Fruit fly (Drosophila melanogaster) whole organism, embryonic: ENCODE measurements around the gene CG6983.

ENCODE experiments used
- BEAF-32 ChIP-seq: fragments of 200-800 bp; sonication (Bioruptor generic); optimal IDR thresholded peaks from 3 replicates; lab custom pipeline; 2017; ENCODE audit warnings: missing biosample characterization, missing genetic modification characterization, mild to moderate bottlenecking, moderate library complexity, missing genetic modification reagents
- Bdp1 ChIP-seq: fragments of 200-800 bp; sonication (Bioruptor generic); optimal IDR thresholded peaks from 3 replicates; lab custom pipeline; 2016; ENCODE audit warnings: missing biosample characterization, missing genetic modification characterization
- CG10462 ChIP-seq: fragments of 200-800 bp; sonication (Bioruptor generic); optimal IDR thresholded peaks from 2 replicates; lab custom pipeline; 2016; ENCODE audit warnings: missing biosample characterization, missing genetic modification characterization
- CG11085 ChIP-seq: fragments of 200-800 bp; sonication (Bioruptor generic); IDR thresholded peaks from 2 replicates; pipeline ENCODE4 v1.3.6; 2022; ENCODE audit warnings: missing biosample characterization, missing genetic modification characterization
- CG12219 ChIP-seq: fragments of 200-800 bp; sonication (Bioruptor generic); optimal IDR thresholded peaks from 3 replicates; lab custom pipeline; 2018; ENCODE audit warnings: missing biosample characterization, mild to moderate bottlenecking, missing genetic modification characterization
- CG12236 ChIP-seq: fragments of 200-800 bp; sonication (Bioruptor generic); optimal IDR thresholded peaks from 2 replicates; lab custom pipeline; 2016; ENCODE audit warnings: missing biosample characterization, missing genetic modification characterization
- CG14667 ChIP-seq: fragments of 200-800 bp; sonication (Bioruptor generic); IDR thresholded peaks from 2 replicates; pipeline ENCODE4 v1.3.6; 2022; ENCODE audit warnings: missing biosample characterization, missing genetic modification characterization
- CG15073 ChIP-seq: fragments of 200-800 bp; sonication (Bioruptor generic); optimal IDR thresholded peaks from 2 replicates; lab custom pipeline; 2016; ENCODE audit warnings: missing biosample characterization, missing genetic modification characterization
- CG15269 ChIP-seq: fragments of 200-800 bp; sonication (Bioruptor generic); optimal IDR thresholded peaks from 2 replicates; lab custom pipeline; 2018; ENCODE audit warnings: missing biosample characterization, mild to moderate bottlenecking, missing genetic modification characterization, moderate library complexity
- CG15479 ChIP-seq: fragments of 200-800 bp; sonication (Bioruptor generic); optimal IDR thresholded peaks from 3 replicates; lab custom pipeline; 2019; ENCODE audit warnings: missing biosample characterization, mild to moderate bottlenecking, missing genetic modification characterization, moderate library complexity
- CG1603 ChIP-seq: fragments of 200-800 bp; sonication (Bioruptor generic); optimal IDR thresholded peaks from 2 replicates; lab custom pipeline; 2019; ENCODE audit warnings: missing biosample characterization, mild to moderate bottlenecking, missing genetic modification characterization, moderate library complexity
- CG17328 ChIP-seq: fragments of 200-800 bp; sonication (Bioruptor generic); IDR thresholded peaks from 2 replicates; pipeline ENCODE4 v1.3.6; 2022; ENCODE audit warnings: missing biosample characterization, missing genetic modification characterization
- CG18764 ChIP-seq: fragments of 200-800 bp; sonication (Bioruptor generic); optimal IDR thresholded peaks from 3 replicates; lab custom pipeline; 2016; ENCODE audit warnings: missing biosample characterization, missing genetic modification characterization
- CG2199 ChIP-seq: fragments of 200-800 bp; sonication (Bioruptor generic); IDR thresholded peaks from 3 replicates; pipeline ENCODE4 v1.3.6; 2022; ENCODE audit warnings: missing biosample characterization, missing genetic modification characterization
- CG30020 ChIP-seq: fragments of 200-800 bp; optimal IDR thresholded peaks from 2 replicates; lab custom pipeline; 2019; ENCODE audit warnings: missing biosample characterization, mild to moderate bottlenecking, missing genetic modification characterization, moderate library complexity
- CG3065 ChIP-seq: fragments of 200-800 bp; sonication (Bioruptor generic); optimal IDR thresholded peaks from 2 replicates; lab custom pipeline; 2016; ENCODE audit warnings: missing biosample characterization, missing genetic modification characterization
- CG32772 ChIP-seq: fragments of 200-800 bp; sonication (Bioruptor generic); IDR thresholded peaks from 2 replicates; pipeline ENCODE4 v1.3.6; 2022; ENCODE audit warnings: missing biosample characterization, missing genetic modification characterization
- CG4282 ChIP-seq: fragments of 200-800 bp; sonication (Bioruptor generic); optimal IDR thresholded peaks from 2 replicates; lab custom pipeline; 2016; ENCODE audit warnings: missing biosample characterization, missing genetic modification characterization
- CG4424 ChIP-seq: fragments of 200-800 bp; sonication (Bioruptor generic); optimal IDR thresholded peaks from 3 replicates; lab custom pipeline; 2016; ENCODE audit warnings: missing biosample characterization, missing genetic modification characterization
- CG5180 ChIP-seq: fragments of 200-800 bp; sonication (Bioruptor generic); optimal IDR thresholded peaks from 3 replicates; lab custom pipeline; 2017; ENCODE audit warnings: missing biosample characterization, missing genetic modification characterization, mild to moderate bottlenecking, moderate library complexity, missing genetic modification reagents
- CG6813 ChIP-seq: fragments of 200-800 bp; sonication (Bioruptor generic); optimal IDR thresholded peaks from 2 replicates; lab custom pipeline; 2017; ENCODE audit warnings: missing biosample characterization, missing genetic modification characterization, mild to moderate bottlenecking, moderate library complexity, missing genetic modification reagents
- CG9609 ChIP-seq: fragments of 200-800 bp; sonication (Bioruptor generic); optimal IDR thresholded peaks from 3 replicates; lab custom pipeline; 2016; ENCODE audit warnings: missing biosample characterization, missing genetic modification characterization
- CG9932 ChIP-seq: fragments of 200-800 bp; sonication (Bioruptor generic); IDR thresholded peaks from 2 replicates; pipeline ENCODE4 v1.3.6; 2022; ENCODE audit warnings: missing biosample characterization, missing genetic modification characterization
- Mrtf ChIP-seq: fragments of 200-800 bp; sonication (Bioruptor generic); IDR thresholded peaks from 3 replicates; pipeline ENCODE4 v1.3.6; 2022; ENCODE audit warnings: missing biosample characterization, missing genetic modification characterization
- NC2β ChIP-seq: fragments of 200-800 bp; sonication (Bioruptor generic); optimal IDR thresholded peaks from 2 replicates; lab custom pipeline; 2016; ENCODE audit warnings: missing biosample characterization, missing genetic modification characterization
- Oaz ChIP-seq: fragments of 200-800 bp; sonication (Bioruptor generic); IDR thresholded peaks from 2 replicates; pipeline ENCODE4 v1.3.6; 2022; ENCODE audit warnings: missing biosample characterization, missing genetic modification characterization
- Optix ChIP-seq: fragments of 200-800 bp; sonication (Bioruptor generic); IDR thresholded peaks from 3 replicates; pipeline ENCODE4 v1.3.6; 2022; ENCODE audit warnings: missing biosample characterization, missing genetic modification characterization
- Pdp1 ChIP-seq, 2 experiments: fragments of 200-800 bp; sonication (Bioruptor generic); optimal IDR thresholded peaks; 3 replicates each; lab custom pipeline; 2016; ENCODE audit warnings: missing biosample characterization in 2 of 2, missing genetic modification characterization in 2 of 2, mild to moderate bottlenecking in 1 of 2, moderate library complexity in 1 of 2
- Sox100B ChIP-seq: fragments of 200-800 bp; sonication (Bioruptor generic); optimal IDR thresholded peaks from 3 replicates; lab custom pipeline; 2018; ENCODE audit warnings: missing biosample characterization, mild to moderate bottlenecking, missing genetic modification characterization
- Sox102F ChIP-seq: fragments of 200-800 bp; sonication (Bioruptor generic); optimal IDR thresholded peaks from 2 replicates; lab custom pipeline; 2018; ENCODE audit warnings: missing biosample characterization, mild to moderate bottlenecking, missing genetic modification characterization, moderate library complexity
- amos ChIP-seq: fragments of 200-800 bp; sonication (Bioruptor generic); IDR thresholded peaks from 2 replicates; pipeline ENCODE4 v1.3.6; 2022; ENCODE audit warnings: missing biosample characterization, missing genetic modification characterization; ENCODE audit not compliant: partially characterized antibody
- aop ChIP-seq: fragments of 200-800 bp; sonication (Bioruptor generic); IDR thresholded peaks from 2 replicates; pipeline ENCODE4 v1.3.6; 2022; ENCODE audit warnings: missing biosample characterization, missing genetic modification characterization
- ap ChIP-seq: fragments of 200-800 bp; sonication (Bioruptor generic); IDR thresholded peaks from 2 replicates; pipeline ENCODE4 v1.3.6; 2022; ENCODE audit warnings: missing biosample characterization, missing genetic modification characterization
- caup ChIP-seq: fragments of 200-800 bp; sonication (Bioruptor generic); optimal IDR thresholded peaks from 3 replicates; lab custom pipeline; 2017; ENCODE audit warnings: missing biosample characterization, mild to moderate bottlenecking, missing genetic modification characterization, moderate library complexity; ENCODE audit not compliant: severe bottlenecking
- dmrt11E ChIP-seq: fragments of 200-800 bp; sonication (Bioruptor generic); optimal IDR thresholded peaks from 3 replicates; lab custom pipeline; 2018; ENCODE audit warnings: missing biosample characterization, mild to moderate bottlenecking, missing genetic modification characterization, moderate library complexity
- gfzf ChIP-seq: fragments of 200-800 bp; sonication (Bioruptor generic); optimal IDR thresholded peaks from 2 replicates; lab custom pipeline; 2016; ENCODE audit warnings: missing biosample characterization, mild to moderate bottlenecking, missing genetic modification characterization, moderate library complexity
- grau ChIP-seq: fragments of 200-800 bp; optimal IDR thresholded peaks from 3 replicates; lab custom pipeline; 2019; ENCODE audit warnings: missing biosample characterization, mild to moderate bottlenecking, missing genetic modification characterization, moderate library complexity
- grn ChIP-seq: fragments of 200-800 bp; sonication (Bioruptor generic); optimal IDR thresholded peaks from 3 replicates; lab custom pipeline; 2017; ENCODE audit warnings: missing biosample characterization, missing genetic modification characterization
- insv ChIP-seq, 2 experiments: fragments of 200-800 bp; sonication (Bioruptor generic); optimal IDR thresholded peaks; 3 replicates each; lab custom pipeline; 2016 to 2018; ENCODE audit warnings: missing biosample characterization in 2 of 2, missing genetic modification characterization in 2 of 2
- ken ChIP-seq: fragments of 200-800 bp; sonication (Bioruptor generic); IDR thresholded peaks from 3 replicates; pipeline ENCODE4 v1.3.6; 2022; ENCODE audit warnings: missing biosample characterization, missing genetic modification characterization
- nerfin-1 ChIP-seq: fragments of 200-800 bp; sonication (Bioruptor generic); optimal IDR thresholded peaks from 3 replicates; lab custom pipeline; 2019; ENCODE audit warnings: missing biosample characterization, mild to moderate bottlenecking, missing genetic modification characterization, moderate library complexity
- nmo ChIP-seq: fragments of 200-800 bp; sonication (Bioruptor generic); optimal IDR thresholded peaks from 2 replicates; lab custom pipeline; 2018; ENCODE audit warnings: missing biosample characterization, mild to moderate bottlenecking, missing genetic modification characterization, moderate library complexity
- onecut ChIP-seq: fragments of 200-800 bp; sonication (Bioruptor generic); IDR thresholded peaks from 2 replicates; pipeline ENCODE4 v1.3.6; 2022; ENCODE audit warnings: missing biosample characterization, missing genetic modification characterization
- sd ChIP-seq: fragments of 200-800 bp; sonication (Bioruptor generic); optimal IDR thresholded peaks from 3 replicates; lab custom pipeline; 2018; ENCODE audit warnings: missing biosample characterization, mild to moderate bottlenecking, missing genetic modification characterization, moderate library complexity
- sens ChIP-seq: fragments of 200-800 bp; sonication (Bioruptor generic); peaks from one replicate; lab custom pipeline; 2016; ENCODE audit warnings: missing biosample characterization, missing genetic modification characterization
- sisA ChIP-seq: fragments of 200-800 bp; sonication (Bioruptor generic); IDR thresholded peaks from 2 replicates; pipeline ENCODE4 v1.3.6; 2022; ENCODE audit warnings: missing biosample characterization, missing genetic modification characterization
- sna ChIP-seq: fragments of 200-800 bp; sonication (Bioruptor generic); IDR thresholded peaks from 2 replicates; pipeline ENCODE4 v1.3.6; 2022; ENCODE audit warnings: missing biosample characterization, missing genetic modification characterization; ENCODE audit not compliant: partially characterized antibody
- ssp ChIP-seq: fragments of 200-800 bp; sonication (Bioruptor generic); IDR thresholded peaks from 2 replicates; pipeline ENCODE4 v1.3.6; 2022; ENCODE audit warnings: missing biosample characterization, missing genetic modification characterization
- tup ChIP-seq: fragments of 200-800 bp; sonication (Bioruptor generic); optimal IDR thresholded peaks from 2 replicates; lab custom pipeline; 2016; ENCODE audit warnings: missing biosample characterization, mild to moderate bottlenecking, missing genetic modification characterization, moderate library complexity
- unc-4 ChIP-seq: fragments of 200-800 bp; sonication (Bioruptor generic); IDR thresholded peaks from 2 replicates; pipeline ENCODE4 v1.3.6; 2022; ENCODE audit warnings: missing biosample characterization, missing genetic modification characterization; ENCODE audit not compliant: partially characterized antibody
- zf30C ChIP-seq: fragments of 200-800 bp; sonication (Bioruptor generic); optimal IDR thresholded peaks from 3 replicates; lab custom pipeline; 2018; ENCODE audit warnings: missing biosample characterization, mild to moderate bottlenecking, missing genetic modification characterization

Gene CG6983

DNA sequence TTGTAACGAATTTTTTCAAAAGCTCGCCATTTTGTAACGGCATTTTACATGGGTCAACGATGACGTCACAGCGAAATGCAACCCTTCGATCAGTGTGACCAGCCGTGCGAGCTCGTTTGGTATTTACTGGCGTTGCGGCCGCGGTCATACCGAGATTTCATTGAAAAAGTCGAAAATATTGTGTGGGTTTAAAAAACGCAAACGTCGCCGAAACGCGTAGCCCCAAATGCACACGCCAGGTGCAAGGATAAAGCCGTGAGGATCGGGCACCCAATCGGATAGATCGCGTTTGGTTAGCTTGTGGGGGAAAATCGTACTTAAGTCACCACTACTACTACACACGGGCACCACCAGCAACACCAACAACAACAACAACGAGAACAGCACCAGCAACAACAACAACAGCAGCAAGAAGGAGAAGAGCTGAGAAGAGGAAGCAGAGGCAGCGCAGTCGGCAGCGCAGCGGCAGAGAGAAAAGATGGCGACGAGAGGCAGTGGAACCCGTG is 24.3 kb downstream of the CG6983 start, which contains the start of gene Cbl (continued):
- TF ChIP-seq CG5180 (GFP tag; lab: Kevin White, UChicago) (no peak), CG2199 (no peak), ssp (GFP tag; lab: Robert Waterston, UW) (no peak), nmo (GFP tag; lab: Kevin White, UChicago) (no peak), grn (GFP tag; lab: Kevin White, UChicago) (no peak), Sox100B (no peak), CG9932 (GFP tag; lab: Robert Waterston, UW) (no peak), Bdp1 (GFP tag; lab: Kevin White, UChicago) (no peak), NC2β (GFP tag; lab: Kevin White, UChicago) (peak; percentile 23), CG15073 (GFP tag; lab: Kevin White, UChicago) (no peak), BEAF-32 (GFP tag; lab: Kevin White, UChicago) (peak; percentile 49), CG6813 (GFP tag; lab: Kevin White, UChicago) (no peak), grau (tag; lab: Kevin White, UChicago) (no peak), CG14667 (no peak), insv (GFP tag; optimal IDR thresholded peaks at IDR 0.05; lab: Kevin White, UChicago) (peak in 1 of 2 experiments; percentile 23), sisA (GFP tag; lab: Robert Waterston, UW) (no peak), CG15479 (no peak), CG32772 (GFP tag; lab: Robert Waterston, UW) (no peak), CG4424 (GFP tag; lab: Kevin White, UChicago) (peak; percentile 0), CG12219 (GFP tag; lab: Kevin White, UChicago) (no peak), CG15269 (tag; lab: Kevin White, UChicago) (no peak), sd (no peak), CG10462 (GFP tag; lab: Kevin White, UChicago) (peak; percentile 36), gfzf (GFP tag; lab: Kevin White, UChicago) (peak; percentile 94), ap (GFP tag; lab: Robert Waterston, UW) (no peak), CG12236 (no peak), dmrt11E (tag; lab: Kevin White, UChicago) (no peak), onecut (GFP tag; lab: Robert Waterston, UW) (peak; percentile 23; the same call in 1 of the 2 replicates), CG17328 (GFP tag; lab: Robert Waterston, UW) (no peak), aop (GFP tag; lab: Robert Waterston, UW) (no peak), sens (GFP tag; lab: Kevin White, UChicago) (peak; percentile 67), amos (GFP tag; lab: Robert Waterston, UW) (no peak; the same call in 1 of the 2 replicates), Oaz (GFP tag; lab: Robert Waterston, UW) (no peak), nerfin-1 (tag; lab: Kevin White, UChicago) (no peak), CG30020 (no peak), caup (GFP tag; lab: Kevin White, UChicago) (peak; percentile 38), CG3065 (GFP tag; lab: Kevin White, UChicago) (no peak), Pdp1 (GFP tag; optimal IDR thresholded peaks at IDR 0.05; lab: Kevin White, UChicago) (peak in 1 of 2 experiments; percentile 62), Sox102F (GFP tag; lab: Kevin White, UChicago) (no peak), ken (GFP tag; lab: Robert Waterston, UW) (no peak), tup (no peak), Optix (no peak), sna (GFP tag; lab: Robert Waterston, UW) (no peak; the same call in 1 of the 2 replicates), Mrtf (GFP tag; lab: Robert Waterston, UW) (no peak), CG9609 (GFP tag; lab: Kevin White, UChicago) (no peak), zf30C (GFP tag; lab: Kevin White, UChicago) (no peak), CG11085 (GFP tag; lab: Robert Waterston, UW) (no peak), unc-4 (GFP tag; lab: Robert Waterston, UW) (peak; percentile 55), CG1603 (tag; lab: Kevin White, UChicago) (peak; percentile 82), CG4282 (GFP tag; lab: Kevin White, UChicago) (no peak), CG18764 (GFP tag; lab: Kevin White, UChicago) (no peak)
